Worm (Caenorhabditis elegans): ENCODE data around the gene F28A10.13.

DNA sequence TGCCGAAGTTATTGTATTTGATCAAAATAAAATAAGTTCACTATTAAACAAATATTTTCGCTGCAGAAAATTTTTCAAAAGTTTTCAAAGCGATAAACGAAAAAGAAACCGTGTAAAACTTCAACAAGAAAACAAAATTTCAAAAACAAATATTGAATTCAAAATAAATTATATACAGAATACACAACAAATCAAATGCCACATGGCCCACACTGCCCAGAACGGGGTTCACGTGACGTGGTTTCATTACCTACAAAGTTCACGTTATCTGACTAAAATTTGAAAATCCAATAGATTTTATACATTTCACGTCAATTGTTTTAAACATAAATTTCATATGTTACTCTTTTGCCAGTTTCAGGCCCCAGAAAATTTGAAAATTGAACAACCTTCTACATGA lies 28.1 kb upstream of the F28A10.13 start, which contains the start of gene F46F5.7:
- TF ChIP-seq nhr-28 (tag; optimal IDR thresholded peaks at IDR 0.05) (no peak), fos-1 (tag; optimal IDR thresholded peaks at IDR 0.05) (no peak), pha-4 (tag; optimal IDR thresholded peaks at IDR 0.05) (no peak), ceh-28 (tag; optimal IDR thresholded peaks at IDR 0.05) (no peak), unc-39 (tag; optimal IDR thresholded peaks at IDR 0.05) (no peak), unc-62 (GFP tag; optimal IDR thresholded peaks at IDR 0.05) (no peak), hmg-11 (tag; optimal IDR thresholded peaks at IDR 0.05) (no peak)
